Fruit fly (Drosophila melanogaster): Measurements from ENCODE around the gene JMJD5.

DNA sequence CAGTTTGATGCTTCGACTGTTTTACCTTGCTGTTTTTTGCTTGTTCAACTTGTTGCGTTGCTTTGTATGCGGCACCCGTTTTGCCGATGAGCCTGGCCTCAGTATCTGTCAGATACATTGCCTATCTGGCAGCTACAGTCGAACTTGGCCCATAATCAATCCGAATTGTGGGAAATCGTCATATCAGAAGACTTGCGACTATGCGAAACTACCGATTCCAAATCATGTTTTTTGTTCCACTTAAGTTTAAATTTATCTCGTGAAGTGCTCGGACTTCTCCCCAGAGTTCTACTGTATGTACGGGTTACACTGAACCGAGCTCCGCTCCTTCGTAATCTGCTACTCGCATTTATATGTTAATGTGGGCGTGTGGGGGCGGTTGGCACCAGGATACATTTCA lies 43.1 kb upstream of the JMJD5 start:
- TF ChIP-seq pan (optimal IDR thresholded peaks at IDR 0.05) = no peak
- no peak for TF ChIP-seq brk (GFP tag; optimal IDR thresholded peaks at IDR 0.05)
- no peak for TF ChIP-seq Myc (optimal IDR thresholded peaks at IDR 0.05)
- no peak for TF ChIP-seq Abd-B (GFP tag; optimal IDR thresholded peaks at IDR 0.05)

Measured in whole organism, wandering third instar larva.